Worm (Caenorhabditis elegans) whole organism, late embryonic: ENCODE data around the gene C27D8.1.

Source experiments
- ceh-22 ChIP-seq: sonication (generic microtip); optimal IDR thresholded peaks from 2 replicates; lab custom pipeline; 2017; ENCODE audit warnings: missing biosample characterization, missing genetic modification characterization
- lim-6 ChIP-seq: sonication (generic microtip); optimal IDR thresholded peaks from 2 replicates; lab custom pipeline; 2016; ENCODE audit warnings: missing genetic modification characterization, missing compliant biosample characterization
- nfya-1 ChIP-seq: sonication (generic microtip); optimal IDR thresholded peaks from 2 replicates; lab custom pipeline; 2017; ENCODE audit warnings: missing genetic modification characterization, mild to moderate bottlenecking, missing compliant biosample characterization, antibody characterized with exemption, moderate library complexity
- sox-2 ChIP-seq: fragments of 200-800 bp; sonication (Bioruptor generic); IDR thresholded peaks from 2 replicates; pipeline ENCODE4 v1.3.6; 2022; ENCODE audit warnings: missing genetic modification reagents, missing genetic modification characterization, missing compliant biosample characterization

DNA sequence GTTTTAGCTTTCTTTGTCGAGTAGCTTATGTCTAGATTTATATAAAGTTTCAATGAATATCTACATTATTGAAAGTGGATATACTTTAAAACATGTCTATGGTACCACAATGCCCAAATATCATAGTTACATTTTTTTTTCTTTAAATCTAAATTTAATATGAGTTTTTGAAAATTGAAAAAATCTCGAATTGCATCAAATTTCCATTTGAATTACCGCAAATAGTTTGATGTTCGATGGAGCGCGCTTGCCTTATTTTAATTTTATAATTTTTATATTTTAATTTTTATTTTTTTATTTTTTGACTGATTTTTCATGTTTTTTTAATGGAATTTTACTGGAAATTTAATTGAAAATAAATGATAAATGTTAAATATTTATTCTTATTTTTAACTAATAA lies 42.9 kb upstream of the C27D8.1 start, which contains the start of gene T23B5.4:
- TF ChIP-seq ceh-22 (no peak), nfya-1 (tag; lab: Kevin White, UChicago) (no peak), sox-2 (no peak), lim-6 (tag; lab: Kevin White, UChicago) (no peak)
